Worm (Caenorhabditis elegans) whole organism, L2 larva: ENCODE results near the gene T25C12.3.

Source experiments
- C34F6.9 ChIP-seq: fragments of 150-350 bp; optimal IDR thresholded peaks from 2 replicates; lab custom pipeline; 2014; ENCODE audit warnings: missing biosample characterization, missing genetic modification characterization
- F13H6.1 ChIP-seq: sonication (generic microtip); optimal IDR thresholded peaks from 2 replicates; lab custom pipeline; 2016; ENCODE audit warnings: missing genetic modification characterization, missing compliant biosample characterization
- R02D3.7 ChIP-seq: fragments of 150-350 bp; optimal IDR thresholded peaks from 2 replicates; lab custom pipeline; 2014; ENCODE audit warnings: missing biosample characterization, missing genetic modification characterization
- ZK546.5 ChIP-seq: sonication (generic microtip); optimal IDR thresholded peaks from 2 replicates; lab custom pipeline; 2017; ENCODE audit warnings: missing biosample characterization, missing genetic modification characterization
- alr-1 ChIP-seq: fragments of 150-350 bp; optimal IDR thresholded peaks from 2 replicates; lab custom pipeline; 2014; ENCODE audit warnings: missing biosample characterization, missing genetic modification characterization
- ama-1 ChIP-seq: fragments of 150-350 bp; optimal IDR thresholded peaks from 2 replicates; lab custom pipeline; 2018; ENCODE audit warnings: inconsistent platforms
- blmp-1 ChIP-seq: sonication (generic microtip); optimal IDR thresholded peaks from 2 replicates; lab custom pipeline; 2017; ENCODE audit warnings: missing genetic modification characterization, mild to moderate bottlenecking, missing compliant biosample characterization, antibody characterized with exemption, moderate library complexity; ENCODE audit not compliant: insufficient read depth
- ceh-16 ChIP-seq: fragments of 150-350 bp; optimal IDR thresholded peaks from 2 replicates; lab custom pipeline; 2014; ENCODE audit warnings: missing biosample characterization, missing genetic modification characterization
- ceh-82 ChIP-seq: fragments of 150-350 bp; optimal IDR thresholded peaks from 2 replicates; lab custom pipeline; 2014; ENCODE audit warnings: missing biosample characterization, missing genetic modification characterization
- crh-2 ChIP-seq: sonication (generic microtip); optimal IDR thresholded peaks from 2 replicates; lab custom pipeline; 2017; ENCODE audit warnings: missing biosample characterization, missing genetic modification characterization
- dmd-4 ChIP-seq: sonication (generic microtip); optimal IDR thresholded peaks from 2 replicates; lab custom pipeline; 2017; ENCODE audit warnings: missing biosample characterization, missing genetic modification characterization
- egl-27 ChIP-seq: sonication (generic microtip); optimal IDR thresholded peaks from 3 replicates; lab custom pipeline; 2017; ENCODE audit warnings: missing biosample characterization, missing genetic modification reagents, missing genetic modification characterization
- elt-1 ChIP-seq: fragments of 150-350 bp; optimal IDR thresholded peaks from 2 replicates; lab custom pipeline; 2014; ENCODE audit warnings: missing biosample characterization, missing genetic modification characterization
- elt-3 ChIP-seq: sonication (generic microtip); optimal IDR thresholded peaks from 2 replicates; lab custom pipeline; 2017; ENCODE audit warnings: missing biosample characterization, missing genetic modification characterization
- fos-1 ChIP-seq: fragments of 150-350 bp; optimal IDR thresholded peaks from 2 replicates; lab custom pipeline; 2014; ENCODE audit warnings: missing biosample characterization, missing genetic modification characterization
- gmeb-1 ChIP-seq: fragments of 150-350 bp; optimal IDR thresholded peaks from 2 replicates; lab custom pipeline; 2014; ENCODE audit warnings: missing biosample characterization, missing genetic modification characterization
- lin-11 ChIP-seq: fragments of 150-350 bp; sonication (generic microtip); optimal IDR thresholded peaks from 2 replicates; lab custom pipeline; 2014; ENCODE audit warnings: missing biosample characterization, missing genetic modification characterization, inconsistent platforms, mixed read lengths
- lin-13 ChIP-seq: fragments of 150-350 bp; optimal IDR thresholded peaks from 2 replicates; lab custom pipeline; 2014; ENCODE audit warnings: missing biosample characterization, missing genetic modification reagents, missing genetic modification characterization
- lin-39 ChIP-seq: fragments of 150-350 bp; optimal IDR thresholded peaks from 2 replicates; lab custom pipeline; 2014; ENCODE audit warnings: missing biosample characterization, missing genetic modification reagents, missing genetic modification characterization
- lsy-2 ChIP-seq, 2 experiments: fragments of 150-350 bp in 1 of 2; sonication (generic microtip) in 1 of 2; optimal IDR thresholded peaks; 2 replicates each; lab custom pipeline; 2014 to 2017; ENCODE audit warnings: missing biosample characterization in 2 of 2, missing genetic modification characterization in 2 of 2
- mab-5 ChIP-seq: fragments of 150-350 bp; optimal IDR thresholded peaks from 2 replicates; lab custom pipeline; 2014; ENCODE audit warnings: missing biosample characterization, missing genetic modification characterization
- mdl-1 ChIP-seq, 2 experiments: fragments of 150-350 bp in 1 of 2; sonication (generic microtip) in 1 of 2; optimal IDR thresholded peaks; 2 replicates each; lab custom pipeline; 2017; ENCODE audit warnings: missing biosample characterization in 2 of 2, missing genetic modification characterization in 2 of 2
- nhr-10 ChIP-seq: sonication (generic microtip); optimal IDR thresholded peaks from 2 replicates; lab custom pipeline; 2017; ENCODE audit warnings: missing biosample characterization, missing genetic modification characterization
- nhr-11 ChIP-seq: fragments of 150-350 bp; optimal IDR thresholded peaks from 2 replicates; lab custom pipeline; 2014; ENCODE audit warnings: missing biosample characterization, missing genetic modification characterization
- nhr-12 ChIP-seq: fragments of 150-350 bp; optimal IDR thresholded peaks from 2 replicates; lab custom pipeline; 2014; ENCODE audit warnings: missing biosample characterization, missing genetic modification characterization
- nhr-21 ChIP-seq: fragments of 150-350 bp; optimal IDR thresholded peaks from 2 replicates; lab custom pipeline; 2014; ENCODE audit warnings: missing biosample characterization, missing genetic modification characterization
- nhr-23 ChIP-seq: fragments of 150-350 bp; optimal IDR thresholded peaks from 2 replicates; lab custom pipeline; 2014; ENCODE audit warnings: missing biosample characterization, missing genetic modification reagents, missing genetic modification characterization
- nhr-237 ChIP-seq: fragments of 150-350 bp; optimal IDR thresholded peaks from 2 replicates; lab custom pipeline; 2014; ENCODE audit warnings: missing biosample characterization, missing genetic modification characterization
- nhr-25 ChIP-seq: fragments of 150-350 bp; sonication (generic microtip); optimal IDR thresholded peaks from 3 replicates; lab custom pipeline; 2014; ENCODE audit warnings: missing biosample characterization, missing genetic modification characterization
- nhr-6 ChIP-seq: fragments of 150-350 bp; optimal IDR thresholded peaks from 2 replicates; lab custom pipeline; 2014; ENCODE audit warnings: missing biosample characterization, missing genetic modification characterization
- peb-1 ChIP-seq: fragments of 150-350 bp; optimal IDR thresholded peaks from 2 replicates; lab custom pipeline; 2014; ENCODE audit warnings: missing biosample characterization, missing genetic modification characterization
- sem-4 ChIP-seq: fragments of 150-350 bp; optimal IDR thresholded peaks from 2 replicates; lab custom pipeline; 2014; ENCODE audit warnings: missing biosample characterization, missing genetic modification reagents, missing genetic modification characterization
- skn-1 ChIP-seq: sonication (generic microtip); optimal IDR thresholded peaks from 2 replicates; lab custom pipeline; 2017; ENCODE audit warnings: missing biosample characterization, missing genetic modification characterization
- sma-3 ChIP-seq: sonication (generic microtip); optimal IDR thresholded peaks from 2 replicates; lab custom pipeline; 2016; ENCODE audit warnings: missing genetic modification reagents, missing genetic modification characterization, missing compliant biosample characterization
- sma-9 ChIP-seq, 2 experiments: fragments of 150-350 bp in 1 of 2; sonication (generic microtip) in 1 of 2; optimal IDR thresholded peaks; 2 replicates each; lab custom pipeline; 2014 to 2016; ENCODE audit warnings: missing genetic modification characterization in 2 of 2, mild to moderate bottlenecking in 1 of 2, missing biosample characterization in 1 of 2, missing compliant biosample characterization in 1 of 2, missing genetic modification reagents in 1 of 2, moderate library complexity in 1 of 2
- unc-62 ChIP-seq: fragments of 150-350 bp; optimal IDR thresholded peaks from 2 replicates; lab custom pipeline; 2014; ENCODE audit warnings: missing biosample characterization, missing genetic modification reagents, missing genetic modification characterization
- ztf-11 ChIP-seq: sonication (generic microtip); optimal IDR thresholded peaks from 2 replicates; lab custom pipeline; 2017; ENCODE audit warnings: missing biosample characterization, missing genetic modification characterization
- ztf-4 ChIP-seq: fragments of 150-350 bp; optimal IDR thresholded peaks from 2 replicates; lab custom pipeline; 2014; ENCODE audit warnings: missing biosample characterization, missing genetic modification characterization

The T25C12.3 gene

DNA sequence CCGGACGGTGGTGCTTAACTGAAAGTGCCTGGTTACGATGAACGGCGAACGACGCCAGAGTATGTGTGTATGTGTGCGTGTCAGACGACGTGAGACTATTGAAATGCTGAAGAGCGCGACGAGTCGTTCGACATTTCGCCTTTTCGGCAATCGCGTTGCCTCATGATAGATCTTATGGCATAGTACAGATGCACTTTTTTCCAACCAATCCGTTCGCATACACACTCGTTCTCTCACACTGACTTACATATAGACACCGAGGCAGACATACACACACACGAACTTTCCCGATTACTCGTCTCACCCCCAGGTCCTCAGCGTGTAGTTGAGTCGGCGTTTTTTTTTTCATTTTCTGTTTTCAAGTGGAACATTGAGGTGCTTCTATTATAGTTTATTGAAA is 21.0 kb downstream of the T25C12.3 start:
- TF ChIP-seq nhr-6 (tag; lab: Kevin White, UChicago) (no peak), fos-1 (peak; percentile 47), F13H6.1 (tag; lab: Kevin White, UChicago) (peak; percentile 77), skn-1 (tag; lab: Kevin White, UChicago) (no peak), C34F6.9 (tag; lab: Kevin White, UChicago) (peak; percentile 3), nhr-10 (tag; lab: Kevin White, UChicago) (no peak), ceh-16 (tag; lab: Kevin White, UChicago) (no peak), gmeb-1 (tag; lab: Kevin White, UChicago) (no peak), elt-3 (tag; lab: Kevin White, UChicago) (no peak), mdl-1 (tag; optimal IDR thresholded peaks at IDR 0.05; lab: Kevin White, UChicago) (peak in 1 of 2 experiments; percentile 34), lin-13 (GFP tag; lab: Kevin White, UChicago) (no peak), unc-62 (GFP tag; lab: Kevin White, UChicago) (no peak), sma-9 (GFP tag; optimal IDR thresholded peaks at IDR 0.05; lab: Kevin White, UChicago) (peak; percentile 65), sma-9 (tag; optimal IDR thresholded peaks at IDR 0.05; lab: Kevin White, UChicago) (no peak), nhr-21 (peak; percentile 71), nhr-12 (tag; lab: Kevin White, UChicago) (no peak), ztf-11 (no peak), blmp-1 (tag; lab: Kevin White, UChicago) (peak; percentile 42), ZK546.5 (tag; lab: Kevin White, UChicago) (no peak), nhr-11 (tag; lab: Kevin White, UChicago) (no peak), dmd-4 (no peak), sma-3 (GFP tag; lab: Kevin White, UChicago) (peak; percentile 69), ceh-82 (tag; lab: Kevin White, UChicago) (no peak), lsy-2 (tag; optimal IDR thresholded peaks at IDR 0.05; lab: Kevin White, UChicago) (peak in 1 of 2 experiments; percentile 30), crh-2 (tag; lab: Kevin White, UChicago) (no peak), peb-1 (no peak), lin-11 (tag; lab: Kevin White, UChicago) (no peak), mab-5 (tag; lab: Kevin White, UChicago) (no peak), egl-27 (peak; percentile 34), ama-1 (no peak), R02D3.7 (tag; lab: Kevin White, UChicago) (no peak), nhr-25 (tag; lab: Kevin White, UChicago) (peak; percentile 52), alr-1 (no peak), sem-4 (peak; percentile 1), ztf-4 (tag; lab: Kevin White, UChicago) (no peak), elt-1 (tag; lab: Kevin White, UChicago) (no peak), nhr-237 (tag; lab: Kevin White, UChicago) (no peak), lin-39 (tag; lab: Kevin White, UChicago) (no peak)

DNA sequence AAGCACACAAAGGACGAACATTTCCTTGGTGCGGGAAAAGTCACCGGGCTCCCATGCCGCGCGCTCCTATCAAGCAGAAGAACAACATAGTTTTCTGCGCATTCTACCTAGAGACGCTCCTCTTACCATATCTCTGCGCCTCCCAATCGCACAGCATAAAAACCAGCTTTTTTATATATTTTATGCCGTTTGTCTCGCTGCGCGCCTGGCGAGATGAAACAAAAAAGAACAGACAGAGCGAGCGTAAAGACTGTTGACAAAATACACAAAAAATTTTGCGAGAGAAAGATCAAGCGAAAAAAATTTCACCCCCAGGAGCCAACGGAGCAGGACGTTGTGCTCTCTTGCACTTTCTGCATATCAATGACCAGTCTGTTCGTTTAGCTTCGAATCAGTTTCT is 22.1 kb downstream of the T25C12.3 start:
- TF ChIP-seq sma-9 (GFP tag; optimal IDR thresholded peaks at IDR 0.05; lab: Kevin White, UChicago) (peak; percentile 20), sma-9 (tag; optimal IDR thresholded peaks at IDR 0.05; lab: Kevin White, UChicago) (no peak), elt-1 (tag; lab: Kevin White, UChicago) (no peak), F13H6.1 (tag; lab: Kevin White, UChicago) (peak; percentile 68), lin-13 (GFP tag; lab: Kevin White, UChicago) (no peak)

DNA sequence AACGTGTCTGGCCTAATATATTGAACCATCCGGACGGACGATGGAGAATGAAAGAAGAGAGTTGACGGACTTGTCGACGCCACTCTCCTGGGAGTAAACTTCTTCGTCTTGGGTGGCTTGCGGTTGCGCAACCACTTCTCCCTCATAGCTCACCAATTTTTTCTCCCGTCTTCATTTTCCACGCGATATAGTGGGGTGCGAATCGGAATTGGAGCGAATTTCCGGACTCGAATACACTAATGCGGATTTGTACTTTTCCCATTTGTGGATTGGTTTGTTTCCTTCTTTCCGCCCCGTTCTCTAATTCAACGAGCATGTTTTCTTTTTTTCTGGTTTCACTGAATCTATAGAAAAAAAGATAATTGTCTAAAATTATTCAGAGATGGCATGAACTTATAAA is 24.0 kb downstream of the T25C12.3 start:
- TF ChIP-seq lin-13 (GFP tag; lab: Kevin White, UChicago) (no peak), R02D3.7 (tag; lab: Kevin White, UChicago) (no peak), nhr-23 (tag; lab: Kevin White, UChicago) (no peak), crh-2 (tag; lab: Kevin White, UChicago) (no peak), ztf-11 (no peak), ZK546.5 (tag; lab: Kevin White, UChicago) (no peak)
